Worm (Caenorhabditis elegans): ENCODE results near the gene nasp-2.

DNA sequence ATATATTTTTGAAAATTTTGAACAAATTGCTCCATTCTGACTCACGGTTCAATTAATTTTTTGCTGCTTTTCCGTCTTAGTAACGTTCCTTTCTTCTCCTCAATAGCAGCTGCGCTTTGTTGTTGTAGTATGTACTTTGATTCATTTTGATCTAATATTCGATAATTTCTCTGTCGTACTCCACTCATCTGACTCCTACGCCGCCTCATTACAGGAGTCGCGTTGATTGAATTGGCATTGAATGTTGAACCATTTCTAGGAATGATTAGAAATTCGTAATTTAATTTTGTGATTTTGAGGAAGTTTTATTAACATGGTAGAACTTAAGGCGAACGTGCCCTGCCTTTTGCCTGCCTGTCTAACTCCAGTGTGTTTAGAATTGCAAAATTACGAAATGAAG lies 29.1 kb downstream of the nasp-2 start:
- TF ChIP-seq pqm-1 (tag; optimal IDR thresholded peaks at IDR 0.05) (no peak), nhr-237 (tag; optimal IDR thresholded peaks at IDR 0.05) (no peak), lim-7 (GFP tag; IDR thresholded peaks at IDR 0.05) (no peak), saeg-2 (GFP tag; IDR thresholded peaks at IDR 0.05) (no peak)

Data from whole organism, L4 larva.